Worm (Caenorhabditis elegans) whole organism, early embryonic: Measurements from ENCODE around the gene hst-2.
A peak's percentile ranks its signal among the peaks of the same experiment; 100 is the strongest.

Experiments used
- B0310.2 ChIP-seq: sonication (generic microtip); optimal IDR thresholded peaks from 2 replicates; lab custom pipeline; 2016; ENCODE audit warnings: mild to moderate bottlenecking, missing genetic modification characterization, missing compliant biosample characterization
- F13C5.2 ChIP-seq: sonication (generic microtip); optimal IDR thresholded peaks from 2 replicates; lab custom pipeline; 2017; ENCODE audit warnings: mild to moderate bottlenecking, missing genetic modification characterization, inconsistent platforms, missing compliant biosample characterization
- aly-1 ChIP-seq: sonication (generic microtip); optimal IDR thresholded peaks from 2 replicates; lab custom pipeline; 2016; ENCODE audit warnings: missing genetic modification characterization, missing compliant biosample characterization
- ama-1 ChIP-seq: fragments of 150-350 bp; optimal IDR thresholded peaks from 2 replicates; lab custom pipeline; 2014
- ceh-13 ChIP-seq: fragments of 200-800 bp; sonication (Bioruptor generic); optimal IDR thresholded peaks from 2 replicates; lab custom pipeline; 2018; ENCODE audit warnings: mild to moderate bottlenecking, missing genetic modification characterization, missing compliant biosample characterization
- ceh-36 ChIP-seq: sonication (generic microtip); optimal IDR thresholded peaks from 2 replicates; lab custom pipeline; 2016; ENCODE audit warnings: missing genetic modification characterization, inconsistent platforms, missing compliant biosample characterization
- ets-7 ChIP-seq: sonication (generic microtip); optimal IDR thresholded peaks from 2 replicates; lab custom pipeline; 2016; ENCODE audit warnings: missing genotype, missing genetic modification characterization, missing compliant biosample characterization
- flt-1 ChIP-seq: fragments of 200-800 bp; sonication (Bioruptor generic); IDR thresholded peaks from 2 replicates; pipeline ENCODE4 v1.3.6; 2022; ENCODE audit warnings: missing genetic modification characterization, missing compliant biosample characterization
- hmbx-1 ChIP-seq: sonication (generic microtip); optimal IDR thresholded peaks from 2 replicates; lab custom pipeline; 2016; ENCODE audit warnings: mild to moderate bottlenecking, missing genetic modification characterization, missing compliant biosample characterization
- hmg-4 ChIP-seq: fragments of 200-800 bp; sonication (Bioruptor generic); optimal IDR thresholded peaks from 2 replicates; lab custom pipeline; 2018; ENCODE audit warnings: mild to moderate bottlenecking, missing genetic modification characterization, missing compliant biosample characterization
- hnd-1 ChIP-seq: sonication (generic microtip); optimal IDR thresholded peaks from 2 replicates; lab custom pipeline; 2016; ENCODE audit warnings: missing genetic modification characterization, missing compliant biosample characterization
- pes-1 ChIP-seq: fragments of 200-800 bp; sonication (Bioruptor generic); IDR thresholded peaks from 2 replicates; pipeline ENCODE4 v1.3.6; 2022; ENCODE audit warnings: missing genetic modification reagents, missing genetic modification characterization, missing compliant biosample characterization
- scrt-1 ChIP-seq: fragments of 200-800 bp; sonication (Bioruptor generic); IDR thresholded peaks from 2 replicates; pipeline ENCODE4 v1.3.6; 2022; ENCODE audit warnings: missing genetic modification characterization, missing compliant biosample characterization
- sea-1 ChIP-seq: fragments of 200-800 bp; sonication (Bioruptor generic); conservative IDR thresholded peaks from 2 replicates; pipeline ENCODE4 v1.3.6; 2022; ENCODE audit warnings: missing genetic modification characterization, missing compliant biosample characterization
- tbx-11 ChIP-seq: fragments of 200-800 bp; sonication (Bioruptor generic); IDR thresholded peaks from 2 replicates; pipeline ENCODE4 v1.3.6; 2022; ENCODE audit warnings: missing genetic modification characterization, missing compliant biosample characterization
- tbx-37 ChIP-seq: fragments of 200-800 bp; sonication (Bioruptor generic); conservative IDR thresholded peaks from 2 replicates; pipeline ENCODE4 v1.3.6; 2022; ENCODE audit warnings: missing genetic modification reagents, missing genetic modification characterization, missing compliant biosample characterization
- tra-4 ChIP-seq: sonication (generic microtip); optimal IDR thresholded peaks from 2 replicates; lab custom pipeline; 2017; ENCODE audit warnings: missing genetic modification characterization, missing compliant biosample characterization

Gene hst-2

DNA sequence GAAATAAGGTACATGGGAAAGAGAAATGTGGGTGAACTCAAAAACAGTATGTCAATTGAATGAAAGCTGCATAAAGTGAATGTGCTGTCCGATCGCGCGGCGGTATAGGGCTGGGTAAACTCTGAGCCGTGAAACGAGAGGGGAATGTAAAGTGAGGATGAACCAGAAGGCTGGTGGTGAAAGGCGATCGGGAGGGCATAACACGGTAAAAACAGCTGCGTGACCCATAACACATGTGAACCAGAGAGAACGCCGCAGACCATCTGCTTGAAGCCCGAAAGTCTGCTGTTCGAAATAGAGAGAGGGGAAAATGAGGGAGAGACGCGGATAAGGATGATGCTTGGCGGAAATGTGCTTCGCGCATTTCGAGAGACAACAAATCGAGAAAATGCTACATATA lies 3.5 kb upstream of the hst-2 start:
- TF ChIP-seq hmg-4, result peak; percentile 63
- no peak for TF ChIP-seq scrt-1 (GFP tag; lab: Robert Waterston, UW)

DNA sequence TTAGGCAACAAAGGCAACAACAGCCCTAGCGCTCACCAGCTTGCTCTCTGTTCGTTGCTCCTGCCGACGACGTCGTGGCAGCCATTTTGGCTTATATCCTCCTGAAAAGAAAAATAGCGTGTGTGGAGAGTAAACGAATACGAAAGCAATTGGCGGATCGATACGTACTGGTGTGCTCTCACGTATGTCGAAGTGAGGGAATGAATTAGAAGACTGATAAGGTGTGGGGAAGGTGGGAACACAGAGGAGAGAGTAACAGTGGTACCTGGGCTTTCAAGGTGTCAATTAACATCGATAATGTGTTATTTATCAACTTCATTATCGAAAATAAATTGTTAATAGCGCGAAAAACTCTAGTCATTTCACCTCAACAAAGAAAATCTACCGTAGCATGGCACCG lies 1.8 kb upstream of the hst-2 start, which contains the start of gene C34F6.5:
C34F6.5 (minus strand) TSS at position 101 of the 400 bp plus-strand sequence.
- TF ChIP-seq hmg-4 (no peak), hmbx-1 (no peak), aly-1 (tag; lab: Kevin White, UChicago) (no peak), tbx-11 (GFP tag; lab: Robert Waterston, UW) (no peak)

- TF ChIP-seq aly-1 (tag; lab: Kevin White, UChicago) (no peak), ets-7 (tag; lab: Kevin White, UChicago) (no peak), hmg-4 (no peak), ama-1 (lab: Kevin White, UChicago) (no peak), flt-1 (no peak), pes-1 (GFP tag; lab: Robert Waterston, UW) (no peak), hmbx-1 (no peak), B0310.2 (tag; lab: Kevin White, UChicago) (no peak), ceh-13 (GFP tag; lab: Kevin White, UChicago) (no peak), scrt-1 (GFP tag; lab: Robert Waterston, UW) (no peak), ceh-36 (tag; lab: Kevin White, UChicago) (no peak), tra-4 (tag; lab: Kevin White, UChicago) (no peak), tbx-37 (GFP tag; lab: Robert Waterston, UW) (no peak)
Observed at ce11 chrX:11203773-11204172, 3.2 kb downstream of the hst-2 start, which contains the start of gene C34F6.11. TSS of gene C34F6.11 (minus strand) at chrX:11203932.

ce11 chrX:11201165-11201564 lies 5.8 kb downstream of the hst-2 start, which contains the start of gene col-179:
TSS of gene col-179 (plus strand) at chrX:11201465.
- TF ChIP-seq aly-1 (tag; lab: Kevin White, UChicago) (no peak), ets-7 (tag; lab: Kevin White, UChicago) (no peak)

- TF ChIP-seq ceh-13 (GFP tag; lab: Kevin White, UChicago) (no peak), ets-7 (tag; lab: Kevin White, UChicago) (no peak), flt-1 (no peak), F13C5.2 (tag; lab: Kevin White, UChicago) (no peak), scrt-1 (GFP tag; lab: Robert Waterston, UW) (no peak), tra-4 (tag; lab: Kevin White, UChicago) (no peak), hnd-1 (tag; lab: Kevin White, UChicago) (no peak)
Observed at ce11 chrX:11199155-11199554, 7.8 kb downstream of the hst-2 start, which contains the start of gene col-178. TSS of gene col-178 (plus strand) at chrX:11199455.

DNA sequence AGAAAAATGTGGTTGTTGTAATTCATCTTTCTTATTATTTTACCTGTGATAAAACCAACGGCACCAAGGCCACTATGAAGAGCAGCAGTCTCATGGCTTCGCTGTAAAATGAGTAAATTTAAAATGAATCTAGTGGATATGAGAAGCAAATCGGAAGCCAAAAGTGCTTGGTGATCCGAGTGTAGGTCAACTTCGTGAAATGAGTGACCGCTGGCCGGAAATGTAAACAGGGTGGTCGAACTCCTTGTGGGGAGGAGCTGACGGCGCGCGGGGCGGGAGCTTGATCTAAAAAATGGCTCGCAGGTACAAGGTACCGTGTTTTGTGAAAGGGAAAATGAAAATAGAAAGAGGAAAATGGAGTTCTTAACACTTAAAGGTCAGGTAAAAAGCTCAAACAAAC lies 10.2 kb downstream of the hst-2 start, which contains the start of gene C34F6.1:
C34F6.1 (minus strand) TSS at position 101 of the 400 bp plus-strand sequence.
- TF ChIP-seq tra-4 (tag; lab: Kevin White, UChicago), result no peak
- no peak for TF ChIP-seq pes-1 (GFP tag; lab: Robert Waterston, UW)
- no peak for TF ChIP-seq hmg-4
- no peak for TF ChIP-seq tbx-37 (GFP tag; lab: Robert Waterston, UW)
- no peak for TF ChIP-seq F13C5.2 (tag; lab: Kevin White, UChicago)

- TF ChIP-seq aly-1 (tag; lab: Kevin White, UChicago) (no peak), flt-1 (no peak), ceh-36 (tag; lab: Kevin White, UChicago) (no peak), tbx-11 (GFP tag; lab: Robert Waterston, UW) (no peak)
Observed at ce11 chrX:11193670-11194069, 13.3 kb downstream of the hst-2 start.

DNA sequence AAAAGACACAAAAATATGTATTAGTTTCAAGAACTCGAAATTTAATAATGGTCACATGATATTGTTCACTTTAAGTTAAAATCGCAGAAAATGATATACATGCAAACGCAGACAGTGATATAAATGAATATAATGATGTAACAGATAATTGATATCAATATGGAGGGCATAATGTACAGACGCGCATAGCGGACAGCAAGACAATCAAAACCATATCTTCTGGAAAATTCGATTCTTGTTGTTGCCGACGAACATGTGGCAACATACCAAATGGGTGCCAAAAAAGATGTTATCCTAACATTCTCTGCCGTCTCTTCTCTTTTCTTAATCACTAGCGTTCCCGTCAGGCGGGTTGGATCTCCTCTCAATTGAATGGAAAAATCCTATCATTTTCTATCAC lies 16.5 kb downstream of the hst-2 start:
- no peak for TF ChIP-seq hmbx-1
- TF ChIP-seq F13C5.2 (tag; lab: Kevin White, UChicago), result no peak
- TF ChIP-seq ama-1 (lab: Kevin White, UChicago), result no peak
- no peak for TF ChIP-seq tbx-11 (GFP tag; lab: Robert Waterston, UW)
- TF ChIP-seq ceh-13 (GFP tag; lab: Kevin White, UChicago), result no peak

DNA sequence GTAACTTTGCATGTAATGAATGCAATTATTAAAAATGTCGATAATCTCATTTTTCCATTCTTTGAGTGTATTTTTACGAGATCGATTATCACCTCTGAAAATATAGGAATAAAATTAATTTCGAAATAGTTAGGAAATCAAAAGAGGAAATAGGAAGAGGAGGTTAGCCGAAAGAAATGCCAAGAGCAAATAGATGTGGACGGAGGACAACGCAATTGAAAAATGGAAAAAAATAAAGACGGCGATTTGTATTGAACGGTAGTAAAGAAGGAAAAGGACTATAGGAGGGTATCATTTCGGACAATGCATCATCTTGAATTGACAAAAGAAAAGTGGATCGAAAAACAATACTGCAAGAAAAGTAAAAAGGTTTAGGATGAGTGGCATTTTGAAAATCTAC lies 17.4 kb downstream of the hst-2 start, which contains the start of gene F13D2.1:
F13D2.1 (minus strand) TSS at position 101 of the 400 bp plus-strand sequence.
- TF ChIP-seq hmbx-1 (no peak), F13C5.2 (tag; lab: Kevin White, UChicago) (no peak), tbx-37 (GFP tag; lab: Robert Waterston, UW) (no peak), tbx-11 (GFP tag; lab: Robert Waterston, UW) (no peak), ama-1 (lab: Kevin White, UChicago) (no peak), ceh-13 (GFP tag; lab: Kevin White, UChicago) (no peak), ets-7 (tag; lab: Kevin White, UChicago) (no peak), tra-4 (tag; lab: Kevin White, UChicago) (no peak), sea-1 (GFP tag; lab: Robert Waterston, UW) (no peak), ceh-36 (tag; lab: Kevin White, UChicago) (no peak), hnd-1 (tag; lab: Kevin White, UChicago) (no peak), B0310.2 (tag; lab: Kevin White, UChicago) (no peak), pes-1 (GFP tag; lab: Robert Waterston, UW) (no peak), scrt-1 (GFP tag; lab: Robert Waterston, UW) (no peak), flt-1 (no peak)
